Worm (Caenorhabditis elegans) whole organism, L1 larva: ENCODE data around the gene cka-2.

Experiments used
- C34B4.2 ChIP-seq: sonication (generic microtip); optimal IDR thresholded peaks from 2 replicates; lab custom pipeline; 2017; ENCODE audit warnings: mild to moderate bottlenecking, missing genetic modification characterization, missing compliant biosample characterization
- blmp-1 ChIP-seq: fragments of 150-350 bp; optimal IDR thresholded peaks from 2 replicates; lab custom pipeline; 2014; ENCODE audit warnings: missing biosample characterization, missing genetic modification characterization
- ceh-90 ChIP-seq: sonication (generic microtip); optimal IDR thresholded peaks from 2 replicates; lab custom pipeline; 2016; ENCODE audit warnings: missing genetic modification characterization, missing compliant biosample characterization
- fkh-4 ChIP-seq: sonication (generic microtip); optimal IDR thresholded peaks from 2 replicates; lab custom pipeline; 2016; ENCODE audit warnings: missing compliant biosample characterization, missing genetic modification characterization, borderline replicate concordance
- hpl-2 ChIP-seq: fragments of 150-350 bp; optimal IDR thresholded peaks from 2 replicates; lab custom pipeline; 2014; ENCODE audit warnings: missing biosample characterization, missing genetic modification reagents, missing genetic modification characterization
- mdl-1 ChIP-seq, 2 experiments: fragments of 150-350 bp; optimal IDR thresholded peaks; 2 replicates each; lab custom pipeline; 2014 to 2017; ENCODE audit warnings: missing biosample characterization in 2 of 2, missing genetic modification characterization in 2 of 2, inconsistent platforms in 1 of 2
- nhr-11 ChIP-seq: fragments of 150-350 bp; optimal IDR thresholded peaks from 2 replicates; lab custom pipeline; 2014; ENCODE audit warnings: missing biosample characterization, missing genetic modification characterization
- nhr-77 ChIP-seq: fragments of 150-350 bp; optimal IDR thresholded peaks from 2 replicates; lab custom pipeline; 2014; ENCODE audit warnings: missing biosample characterization, missing genetic modification characterization
- nhr-90 ChIP-seq: sonication (generic microtip); optimal IDR thresholded peaks from 2 replicates; lab custom pipeline; 2016; ENCODE audit warnings: mild to moderate bottlenecking, missing genetic modification characterization, missing compliant biosample characterization; ENCODE audit not compliant: poor library complexity
- rnt-1 ChIP-seq: sonication (generic microtip); optimal IDR thresholded peaks from 2 replicates; lab custom pipeline; 2016; ENCODE audit warnings: mild to moderate bottlenecking, missing genetic modification characterization, moderate library complexity, missing compliant biosample characterization
- snpc-4 ChIP-seq: fragments of 150-350 bp; optimal IDR thresholded peaks from 2 replicates; lab custom pipeline; 2014; ENCODE audit warnings: missing biosample characterization, missing genetic modification characterization
- sup-37 ChIP-seq: fragments of 200-800 bp; sonication (Bioruptor generic); optimal IDR thresholded peaks from 2 replicates; lab custom pipeline; 2018; ENCODE audit warnings: mild to moderate bottlenecking, missing genetic modification characterization, missing compliant biosample characterization
- unc-62 ChIP-seq: fragments of 150-350 bp; optimal IDR thresholded peaks from 2 replicates; lab custom pipeline; 2014; ENCODE audit warnings: missing biosample characterization, missing genetic modification reagents, missing genetic modification characterization
- ztf-4 ChIP-seq: fragments of 150-350 bp; optimal IDR thresholded peaks from 2 replicates; lab custom pipeline; 2014; ENCODE audit warnings: missing biosample characterization, missing genetic modification characterization

- TF ChIP-seq ztf-4 (tag; lab: Kevin White, UChicago) (no peak), hpl-2 (GFP tag; lab: Kevin White, UChicago) (no peak), unc-62 (GFP tag; lab: Kevin White, UChicago) (no peak), nhr-11 (tag; lab: Kevin White, UChicago) (no peak), mdl-1 (tag; optimal IDR thresholded peaks at IDR 0.05; lab: Kevin White, UChicago) (no peak), snpc-4 (tag; lab: Kevin White, UChicago) (no peak), fkh-4 (tag; lab: Kevin White, UChicago) (no peak), blmp-1 (no peak), sup-37 (no peak), nhr-77 (tag; lab: Kevin White, UChicago) (no peak), nhr-90 (tag; lab: Kevin White, UChicago) (no peak), C34B4.2 (tag; lab: Kevin White, UChicago) (no peak), rnt-1 (tag; lab: Kevin White, UChicago) (no peak), ceh-90 (tag; lab: Kevin White, UChicago) (no peak)
Measured at ce11 chrX:4314939-4315338, 29.0 kb downstream of the cka-2 start.
